Worm (Caenorhabditis elegans): Measurements from ENCODE around the gene Y43F8B.11.

DNA sequence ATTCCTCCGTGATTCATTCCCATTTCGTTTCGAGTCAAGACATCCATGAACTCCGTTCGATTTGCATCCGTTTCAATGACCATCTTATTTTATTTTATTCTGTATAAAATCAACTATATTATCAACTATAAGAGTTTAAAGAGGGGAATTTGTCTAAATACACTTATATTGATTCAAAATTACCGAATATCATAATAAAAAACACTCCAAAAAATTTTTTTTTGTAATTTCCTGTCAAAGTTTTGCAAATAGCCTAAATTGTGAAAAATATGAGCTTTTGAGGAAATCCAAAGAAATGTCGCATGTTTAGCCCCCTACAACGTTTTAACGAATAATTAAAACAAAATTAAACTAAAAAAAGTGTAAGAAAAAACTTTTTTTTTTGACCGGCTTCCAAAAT, 8.5 kb upstream of the Y43F8B.11 start, which contains the start of gene Y43F8B.15:
- no peak for TF ChIP-seq R02D3.7 (tag; optimal IDR thresholded peaks at IDR 0.05)
- no peak for TF ChIP-seq unc-130 (GFP tag; optimal IDR thresholded peaks at IDR 0.05)
- TF ChIP-seq nhr-76 (tag; optimal IDR thresholded peaks at IDR 0.05): no peak
- TF ChIP-seq aha-1 (tag): no peak
- TF ChIP-seq dmd-6 (GFP tag; IDR thresholded peaks at IDR 0.05): no peak
- no peak for TF ChIP-seq daf-8 (GFP tag; IDR thresholded peaks at IDR 0.05)
- TF ChIP-seq lin-1 (GFP tag; IDR thresholded peaks at IDR 0.05): no peak
- TF ChIP-seq F26F4.8 (GFP tag; conservative IDR thresholded peaks at IDR 0.05): no peak
- TF ChIP-seq hlh-30 (tag; optimal IDR thresholded peaks at IDR 0.05; ENCODE audit: insufficient read depth): no peak
- TF ChIP-seq mxl-2 (GFP tag; conservative IDR thresholded peaks at IDR 0.05): no peak

Data from whole organism, L4 larva.